Fruit fly (Drosophila melanogaster): ENCODE data around the gene Lip2.

The Lip2 gene

DNA sequence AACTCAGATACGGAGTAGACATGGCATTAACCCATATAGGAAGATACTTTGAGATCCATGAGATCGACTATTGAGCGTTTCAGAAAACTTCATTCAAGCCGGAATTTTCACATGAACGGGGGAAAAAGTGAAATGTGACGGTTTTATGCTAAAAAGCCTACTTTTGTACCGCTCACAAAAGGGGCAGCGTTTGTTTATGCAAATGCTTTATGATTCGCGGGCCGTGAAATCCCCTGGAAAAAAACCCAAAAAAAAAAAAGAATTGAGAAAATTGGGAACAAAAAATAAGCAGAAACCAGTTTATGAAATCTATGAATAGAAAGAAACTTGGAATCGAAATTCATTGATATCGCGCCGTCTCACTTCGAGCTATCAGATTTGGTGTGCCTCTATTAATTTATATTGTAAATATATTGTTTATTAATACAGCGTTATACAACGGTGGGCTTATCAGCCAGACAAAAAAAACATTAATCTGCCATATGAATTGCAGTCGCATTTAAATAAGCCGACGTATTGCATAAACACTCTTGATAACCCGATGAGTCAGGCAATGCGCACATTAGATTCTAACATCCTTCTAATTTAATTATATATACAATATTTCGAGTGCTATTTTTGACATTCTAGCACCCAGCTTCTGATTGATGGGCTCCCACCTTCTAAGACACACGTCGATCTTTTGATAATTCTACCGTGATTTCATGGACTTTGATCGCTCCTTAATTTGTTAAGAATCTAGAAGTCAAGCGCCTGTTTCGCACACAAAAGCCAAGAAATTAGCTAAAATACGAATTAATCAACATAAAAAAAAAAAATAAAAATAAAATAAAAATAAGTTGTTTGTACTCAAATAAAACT is 40.6 kb upstream of the Lip2 start:
- TF ChIP-seq svp (GFP tag) = peak; percentile 62
- TF ChIP-seq CG31627 (GFP tag; optimal IDR thresholded peaks at IDR 0.05) = no peak
- TF ChIP-seq vri (GFP tag; optimal IDR thresholded peaks at IDR 0.05) = peak; percentile 43
- TF ChIP-seq fkh (GFP tag; optimal IDR thresholded peaks at IDR 0.05) = no peak

DNA sequence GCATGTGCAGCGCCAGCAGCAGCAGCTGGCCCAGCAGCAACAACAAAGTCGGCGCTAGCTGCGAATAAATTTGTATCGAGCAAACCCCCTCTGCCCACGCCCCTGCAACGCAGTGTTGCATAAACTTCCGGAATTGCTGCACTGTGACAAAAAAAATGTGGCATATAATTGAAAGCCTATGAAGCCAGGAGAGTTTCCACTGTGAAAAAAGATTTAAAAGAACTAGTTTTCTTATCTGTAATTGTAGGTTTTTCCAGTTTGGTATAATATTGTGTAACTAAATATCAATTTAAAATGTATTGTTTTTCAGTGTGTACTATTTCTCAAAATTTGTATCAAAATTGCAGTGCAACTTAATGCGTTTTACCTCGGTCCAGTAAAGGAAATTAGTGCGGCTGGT is 39.0 kb upstream of the Lip2 start:
- peak; percentile 47 for TF ChIP-seq CG6276 (GFP tag; optimal IDR thresholded peaks at IDR 0.05)
- peak; percentile 65; the same call in 1 of the 3 replicates for TF ChIP-seq CG6163 (GFP tag; IDR thresholded peaks at IDR 0.05)
- TF ChIP-seq Hr4 (GFP tag; optimal IDR thresholded peaks at IDR 0.05) = peak; percentile 76
- no peak for TF ChIP-seq CG8319 (GFP tag; optimal IDR thresholded peaks at IDR 0.05)
- peak; percentile 76 for TF ChIP-seq CG15336 (GFP tag; IDR thresholded peaks at IDR 0.05)
- TF ChIP-seq CG11294 (GFP tag; IDR thresholded peaks at IDR 0.05) = 0 out of 2 replicates have a peak, but pooled peaks have one; percentile 9
- peak; percentile 56 for TF ChIP-seq net (GFP tag; optimal IDR thresholded peaks at IDR 0.05)
- TF ChIP-seq Eip78C (GFP tag) = peak; percentile 80
- peak; percentile 35 for TF ChIP-seq Lpt (GFP tag; optimal IDR thresholded peaks at IDR 0.05)
- no peak for TF ChIP-seq CG34406 (GFP tag; optimal IDR thresholded peaks at IDR 0.05)
- peak; percentile 80 for TF ChIP-seq eg (GFP tag; IDR thresholded peaks at IDR 0.05)
- peak; percentile 39 for TF ChIP-seq Gug (GFP tag; IDR thresholded peaks at IDR 0.05)
- TF ChIP-seq Smox (GFP tag; optimal IDR thresholded peaks at IDR 0.05) = no peak
- TF ChIP-seq acj6 (GFP tag; optimal IDR thresholded peaks at IDR 0.05) = peak; percentile 41
- TF ChIP-seq Eip93F (GFP tag; optimal IDR thresholded peaks at IDR 0.05) = no peak
- peak; percentile 60; the same call in 2 of the 3 replicates for TF ChIP-seq CG8119 (GFP tag; IDR thresholded peaks at IDR 0.05)
- no peak for TF ChIP-seq CG9139 (GFP tag; optimal IDR thresholded peaks at IDR 0.05)
- no peak for TF ChIP-seq dsx (GFP tag; optimal IDR thresholded peaks at IDR 0.05; ENCODE audit: poor library complexity, severe bottlenecking)
- no peak for TF ChIP-seq Sox14 (GFP tag; optimal IDR thresholded peaks at IDR 0.05)
- peak; percentile 7 for TF ChIP-seq lz (GFP tag; optimal IDR thresholded peaks at IDR 0.05)
- peak; percentile 66 for TF ChIP-seq svp (GFP tag)
- no peak for TF ChIP-seq CG4318 (GFP tag; optimal IDR thresholded peaks at IDR 0.05)
- peak in 1 of 2 experiments; percentile 39 for TF ChIP-seq salr (GFP tag; optimal IDR thresholded peaks at IDR 0.05)
- TF ChIP-seq CG3919 (GFP tag; optimal IDR thresholded peaks at IDR 0.05) = peak; percentile 48
- no peak for TF ChIP-seq CG6808 (GFP tag; optimal IDR thresholded peaks at IDR 0.05)
- TF ChIP-seq CG32006 (GFP tag; optimal IDR thresholded peaks at IDR 0.05) = peak; percentile 62
- TF ChIP-seq CG11762 (GFP tag; optimal IDR thresholded peaks at IDR 0.05; ENCODE audit: insufficient read depth) = peak; percentile 22
- peak; percentile 7 for TF ChIP-seq CG31627 (GFP tag; optimal IDR thresholded peaks at IDR 0.05)
- TF ChIP-seq fkh (GFP tag; optimal IDR thresholded peaks at IDR 0.05) = no peak
- TF ChIP-seq achi (GFP tag; optimal IDR thresholded peaks at IDR 0.05) = no peak
- TF ChIP-seq OdsH (GFP tag; optimal IDR thresholded peaks at IDR 0.05) = no peak
- TF ChIP-seq cyc (GFP tag; optimal IDR thresholded peaks at IDR 0.05) = peak; percentile 21
- TF ChIP-seq CG10631 (GFP tag; optimal IDR thresholded peaks at IDR 0.05) = no peak
- peak; percentile 10 for TF ChIP-seq Hr39 (GFP tag; optimal IDR thresholded peaks at IDR 0.05)
- no peak for TF ChIP-seq fd85E (GFP tag; optimal IDR thresholded peaks at IDR 0.05)

DNA sequence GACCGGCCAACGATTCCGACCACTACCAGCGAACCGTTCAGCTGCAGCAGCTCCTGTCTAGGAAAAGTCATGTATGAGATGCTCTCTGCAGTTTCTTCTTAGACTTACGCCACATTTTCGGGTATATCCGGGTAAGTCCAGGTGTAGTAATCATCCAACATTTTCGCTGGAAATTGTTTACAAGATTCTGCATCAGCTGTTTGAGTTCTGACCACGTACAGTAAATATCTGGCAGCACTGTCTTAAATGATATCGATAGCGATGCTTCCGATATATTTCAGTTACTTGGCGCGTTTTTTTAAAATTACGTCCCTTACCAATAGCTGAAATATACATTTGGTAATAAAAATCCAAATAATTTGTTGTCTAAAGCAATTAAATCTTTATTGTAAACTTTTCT is 34.5 kb upstream of the Lip2 start, which contains the start of gene CG6729:
CG6729 (minus strand) TSS at position 222 of the 400 bp plus-strand sequence.
- no peak for TF ChIP-seq Eip75B (GFP tag; optimal IDR thresholded peaks at IDR 0.05)
- TF ChIP-seq ss (GFP tag; optimal IDR thresholded peaks at IDR 0.05) = no peak
- no peak for TF ChIP-seq CG15336 (GFP tag; IDR thresholded peaks at IDR 0.05)
- no peak for TF ChIP-seq CG10669 (GFP tag; optimal IDR thresholded peaks at IDR 0.05)
- no peak for TF ChIP-seq CG8119 (GFP tag; IDR thresholded peaks at IDR 0.05)
- TF ChIP-seq CG11294 (GFP tag; IDR thresholded peaks at IDR 0.05) = no peak
- TF ChIP-seq CG7368 (GFP tag; optimal IDR thresholded peaks at IDR 0.05) = no peak
- no peak for TF ChIP-seq fkh (GFP tag; optimal IDR thresholded peaks at IDR 0.05)
- no peak for TF ChIP-seq CG8632 (GFP tag; optimal IDR thresholded peaks at IDR 0.05)
- no peak for TF ChIP-seq Hr39 (GFP tag; optimal IDR thresholded peaks at IDR 0.05)
